Worm (Caenorhabditis elegans) whole organism, midembryonic: ENCODE measurements around the gene srx-6.
"Not testable (repeated sequence)": the region's sequence is repeated elsewhere in the genome, so short reads cannot be mapped to it uniquely, and the experiment has no call there.

ENCODE experiments used
- T22C8.4 ChIP-seq: fragments of 200-800 bp; sonication (Bioruptor generic); IDR thresholded peaks from 2 replicates; pipeline ENCODE4 v1.3.6; 2022; ENCODE audit warnings: missing genetic modification characterization, missing compliant biosample characterization
- cog-1 ChIP-seq: sonication (generic microtip); optimal IDR thresholded peaks from 2 replicates; lab custom pipeline; 2016; ENCODE audit warnings: missing genetic modification characterization, missing compliant biosample characterization
- flt-1 ChIP-seq: fragments of 200-800 bp; sonication (Bioruptor generic); IDR thresholded peaks from 2 replicates; pipeline ENCODE4 v1.3.6; 2022; ENCODE audit warnings: missing genetic modification characterization, missing compliant biosample characterization
- klf-2 ChIP-seq: fragments of 200-800 bp; sonication (Bioruptor generic); conservative IDR thresholded peaks from 2 replicates; pipeline ENCODE4 v1.3.6; 2022; ENCODE audit warnings: missing genetic modification reagents, missing genetic modification characterization, missing compliant biosample characterization
- med-1 ChIP-seq: sonication (generic microtip); optimal IDR thresholded peaks from 2 replicates; lab custom pipeline; 2017; ENCODE audit warnings: missing genetic modification characterization, mild to moderate bottlenecking, missing compliant biosample characterization, antibody characterized with exemption, missing genetic modification reagents; ENCODE audit not compliant: insufficient read depth
- ref-1 ChIP-seq: fragments of 200-800 bp; sonication (Bioruptor generic); conservative IDR thresholded peaks from 2 replicates; pipeline ENCODE4 v1.3.6; 2022; ENCODE audit warnings: missing genetic modification reagents, missing genetic modification characterization, missing compliant biosample characterization
- tab-1 ChIP-seq: fragments of 200-800 bp; sonication (Bioruptor generic); IDR thresholded peaks from 2 replicates; pipeline ENCODE4 v1.3.6; 2022; ENCODE audit warnings: missing genetic modification characterization, missing compliant biosample characterization
- ztf-23 ChIP-seq: fragments of 200-800 bp; sonication (Bioruptor generic); IDR thresholded peaks from 2 replicates; pipeline ENCODE4 v1.3.6; 2022; ENCODE audit warnings: missing genetic modification reagents, missing genetic modification characterization, missing compliant biosample characterization
- ztf-29 ChIP-seq: fragments of 200-800 bp; sonication (Bioruptor generic); IDR thresholded peaks from 2 replicates; pipeline ENCODE4 v1.3.6; 2022; ENCODE audit warnings: missing genetic modification reagents, missing genetic modification characterization, missing compliant biosample characterization

ce11 chrV:7337218-7337617 is 24.1 kb upstream of the srx-6 start, which contains the start of gene F10G2.7:
- TF ChIP-seq ref-1; flt-1 (GFP tag; lab: Robert Waterston, UW); T22C8.4 (GFP tag; lab: Robert Waterston, UW); cog-1 (tag; lab: Kevin White, UChicago); ztf-23 (GFP tag; lab: Robert Waterston, UW); klf-2 (GFP tag; lab: Robert Waterston, UW); med-1 (GFP tag; lab: Kevin White, UChicago); ztf-29 (GFP tag; lab: Robert Waterston, UW); tab-1 (GFP tag; lab: Robert Waterston, UW): not testable (repeated sequence)
